Worm (Caenorhabditis elegans): ENCODE data around the gene T06E6.1.

DNA sequence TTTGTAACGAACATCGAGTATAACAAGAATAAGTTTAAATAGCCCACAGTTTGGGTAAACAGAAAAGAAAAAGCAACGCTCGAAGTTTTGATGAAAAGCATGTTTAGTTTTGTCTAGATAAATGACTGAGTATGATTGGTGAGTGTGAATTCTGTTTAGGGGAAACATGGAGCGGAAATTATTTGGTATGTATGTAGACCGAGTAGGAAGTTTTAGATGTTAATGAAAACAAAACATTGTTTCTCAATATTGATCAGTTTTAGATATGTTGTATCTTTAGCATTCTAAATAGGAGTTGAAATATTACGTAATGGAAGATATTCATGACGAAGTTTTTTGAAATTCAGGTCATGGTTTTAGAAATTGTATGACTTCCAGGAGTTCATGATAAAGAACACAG lies 17.9 kb upstream of the T06E6.1 start, which contains the start of gene srbc-63:
- no peak for TF ChIP-seq ces-1 (GFP tag; optimal IDR thresholded peaks at IDR 0.05)
- TF ChIP-seq lin-13 (tag; optimal IDR thresholded peaks at IDR 0.05) = no peak
- TF ChIP-seq M03D4.4 (tag; optimal IDR thresholded peaks at IDR 0.05) = no peak
- TF ChIP-seq ztf-11 (tag; optimal IDR thresholded peaks at IDR 0.05) = no peak
- no peak for TF ChIP-seq unc-39 (tag; optimal IDR thresholded peaks at IDR 0.05)
- no peak for TF ChIP-seq pha-4 (tag; optimal IDR thresholded peaks at IDR 0.05)
- TF ChIP-seq unc-62 (GFP tag; optimal IDR thresholded peaks at IDR 0.05) = no peak
- TF ChIP-seq lsy-2 (tag; optimal IDR thresholded peaks at IDR 0.05) = no peak
- TF ChIP-seq ceh-39 (tag; optimal IDR thresholded peaks at IDR 0.05) = no peak
- TF ChIP-seq nhr-237 (tag; optimal IDR thresholded peaks at IDR 0.05) = no peak
- no peak for TF ChIP-seq mep-1 (tag; optimal IDR thresholded peaks at IDR 0.05)
- no peak for TF ChIP-seq snpc-4 (tag; optimal IDR thresholded peaks at IDR 0.05)

Data from whole organism, mixed stage, embryonic.